Worm (Caenorhabditis elegans): ENCODE data around the gene ethe-1.

DNA sequence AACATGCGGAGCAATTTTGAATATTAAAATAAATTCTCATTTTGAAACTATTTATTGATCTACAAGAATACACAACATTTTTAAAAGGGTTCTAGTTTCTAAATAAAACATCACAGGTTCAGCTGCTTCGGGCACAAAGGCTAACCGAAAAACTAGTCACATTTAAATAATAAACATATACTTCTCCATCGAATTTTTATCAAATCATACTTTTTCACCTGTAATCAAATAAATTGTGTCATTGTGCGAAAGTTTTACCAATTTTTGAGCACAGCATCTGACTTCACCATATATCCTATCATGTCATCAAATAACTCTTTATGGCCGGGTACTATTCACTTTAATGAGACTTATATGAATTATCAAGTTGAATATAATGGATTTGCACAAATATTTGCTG, 18.2 kb downstream of the ethe-1 start, which contains the start of gene sru-6:
- TF ChIP-seq W03F9.2 (tag; optimal IDR thresholded peaks at IDR 0.05) (no peak), him-1 (tag; optimal IDR thresholded peaks at IDR 0.05) (no peak)
